Fruit fly (Drosophila melanogaster) whole organism, embryonic: Measurements from ENCODE around the gene CG44000.

Source experiments
- CG10274 ChIP-seq: fragments of 200-800 bp; sonication (Bioruptor generic); optimal IDR thresholded peaks from 3 replicates; lab custom pipeline; 2017; ENCODE audit warnings: missing biosample characterization, mild to moderate bottlenecking, missing genetic modification characterization
- CG11398 ChIP-seq: fragments of 200-800 bp; sonication (Bioruptor generic); optimal IDR thresholded peaks from 2 replicates; lab custom pipeline; 2016; ENCODE audit warnings: missing biosample characterization, missing genetic modification characterization
- CG13894 ChIP-seq: fragments of 200-800 bp; sonication (Bioruptor generic); optimal IDR thresholded peaks from 3 replicates; lab custom pipeline; 2018; ENCODE audit warnings: missing biosample characterization, mild to moderate bottlenecking, missing genetic modification characterization, moderate library complexity
- CG15269 ChIP-seq: fragments of 200-800 bp; sonication (Bioruptor generic); optimal IDR thresholded peaks from 2 replicates; lab custom pipeline; 2018; ENCODE audit warnings: missing biosample characterization, mild to moderate bottlenecking, missing genetic modification characterization, moderate library complexity
- CG1529 ChIP-seq: fragments of 200-800 bp; sonication (Bioruptor generic); optimal IDR thresholded peaks from 3 replicates; lab custom pipeline; 2018; ENCODE audit warnings: missing biosample characterization, missing genetic modification characterization
- CG15601 ChIP-seq: fragments of 200-800 bp; sonication (Bioruptor generic); optimal IDR thresholded peaks from 3 replicates; lab custom pipeline; 2019; ENCODE audit warnings: missing biosample characterization, mild to moderate bottlenecking, missing genetic modification characterization, moderate library complexity
- CG17829 ChIP-seq: fragments of 200-800 bp; optimal IDR thresholded peaks from 2 replicates; lab custom pipeline; 2019; ENCODE audit warnings: missing biosample characterization, mild to moderate bottlenecking, missing genetic modification characterization, moderate library complexity
- CG1832 ChIP-seq: fragments of 200-800 bp; sonication (Bioruptor generic); optimal IDR thresholded peaks from 2 replicates; lab custom pipeline; 2017; ENCODE audit warnings: missing biosample characterization, mild to moderate bottlenecking, missing genetic modification characterization, inconsistent platforms
- CG18764 ChIP-seq: fragments of 200-800 bp; sonication (Bioruptor generic); optimal IDR thresholded peaks from 3 replicates; lab custom pipeline; 2016; ENCODE audit warnings: missing biosample characterization, missing genetic modification characterization
- CG2120 ChIP-seq: fragments of 200-800 bp; sonication (Bioruptor generic); optimal IDR thresholded peaks from 3 replicates; lab custom pipeline; 2016; ENCODE audit warnings: missing biosample characterization, missing genetic modification characterization
- CG31441 ChIP-seq: fragments of 200-800 bp; sonication (Bioruptor generic); IDR thresholded peaks from 2 replicates; pipeline ENCODE4 v1.3.6; 2022; ENCODE audit warnings: missing biosample characterization, missing genetic modification characterization
- CG33557 ChIP-seq: fragments of 200-800 bp; sonication (Bioruptor generic); optimal IDR thresholded peaks from 2 replicates; lab custom pipeline; 2019; ENCODE audit warnings: missing biosample characterization, mild to moderate bottlenecking, missing genetic modification characterization, moderate library complexity
- CG34422 ChIP-seq: fragments of 200-800 bp; sonication (Bioruptor generic); IDR thresholded peaks from 3 replicates; pipeline ENCODE4 v1.3.6; 2022; ENCODE audit warnings: missing biosample characterization, missing genetic modification characterization
- CG43689 ChIP-seq: fragments of 200-800 bp; sonication (Bioruptor generic); IDR thresholded peaks from 2 replicates; pipeline ENCODE4 v1.3.6; 2022; ENCODE audit warnings: missing biosample characterization, missing genetic modification characterization
- CG4617 ChIP-seq: fragments of 200-800 bp; sonication (Bioruptor generic); optimal IDR thresholded peaks from 3 replicates; lab custom pipeline; 2016; ENCODE audit warnings: missing biosample characterization, missing genetic modification characterization, borderline replicate concordance
- CG6254 ChIP-seq: fragments of 200-800 bp; sonication (Bioruptor generic); optimal IDR thresholded peaks from 3 replicates; lab custom pipeline; 2017; ENCODE audit warnings: mild to moderate bottlenecking, missing biosample characterization, missing genetic modification reagents, missing genetic modification characterization
- CG7987 ChIP-seq: fragments of 200-800 bp; sonication (Bioruptor generic); optimal IDR thresholded peaks from 2 replicates; lab custom pipeline; 2018; ENCODE audit warnings: missing biosample characterization, mild to moderate bottlenecking, missing genetic modification characterization, moderate library complexity
- CG8765 ChIP-seq: fragments of 200-800 bp; sonication (Bioruptor generic); IDR thresholded peaks from 2 replicates; pipeline ENCODE4 v1.3.6; 2022; ENCODE audit warnings: missing biosample characterization, missing genetic modification characterization
- CG8924 ChIP-seq: fragments of 200-800 bp; optimal IDR thresholded peaks from 3 replicates; lab custom pipeline; 2019; ENCODE audit warnings: missing biosample characterization, mild to moderate bottlenecking, missing genetic modification characterization, moderate library complexity
- Camta ChIP-seq: fragments of 200-800 bp; sonication (Bioruptor generic); optimal IDR thresholded peaks from 2 replicates; lab custom pipeline; 2016; ENCODE audit warnings: missing biosample characterization, missing genetic modification characterization
- E2f2 ChIP-seq: fragments of 200-800 bp; sonication (Bioruptor generic); IDR thresholded peaks from 2 replicates; pipeline ENCODE4 v1.3.6; 2022; ENCODE audit warnings: missing biosample characterization, missing genetic modification characterization
- HLH54F ChIP-seq: fragments of 200-800 bp; sonication (Bioruptor generic); optimal IDR thresholded peaks from 3 replicates; lab custom pipeline; 2016; ENCODE audit warnings: missing biosample characterization, missing genetic modification characterization
- Hr78 ChIP-seq, 2 experiments: fragments of 200-800 bp in 1 of 2; fragments of >200 bp in 1 of 2; sonication (Bioruptor generic) in 1 of 2; optimal IDR thresholded peaks; 2 replicates each; lab custom pipeline; 2017 to 2019; ENCODE audit warnings: missing biosample characterization in 2 of 2, missing genetic modification characterization in 2 of 2, mild to moderate bottlenecking in 1 of 2, moderate library complexity in 1 of 2
- Jarid2 ChIP-seq: fragments of 200-800 bp; sonication (Bioruptor generic); optimal IDR thresholded peaks from 3 replicates; lab custom pipeline; 2017; ENCODE audit warnings: mild to moderate bottlenecking, missing biosample characterization, missing genetic modification reagents, missing genetic modification characterization
- Mrtf ChIP-seq: fragments of 200-800 bp; sonication (Bioruptor generic); IDR thresholded peaks from 3 replicates; pipeline ENCODE4 v1.3.6; 2022; ENCODE audit warnings: missing biosample characterization, missing genetic modification characterization
- NC2β ChIP-seq: fragments of 200-800 bp; sonication (Bioruptor generic); optimal IDR thresholded peaks from 2 replicates; lab custom pipeline; 2016; ENCODE audit warnings: missing biosample characterization, missing genetic modification characterization
- NFAT ChIP-seq: fragments of 200-800 bp; sonication (Bioruptor generic); IDR thresholded peaks from 2 replicates; pipeline ENCODE4 v1.3.6; 2022; ENCODE audit warnings: missing biosample characterization, missing genetic modification characterization
- Optix ChIP-seq: fragments of 200-800 bp; sonication (Bioruptor generic); IDR thresholded peaks from 3 replicates; pipeline ENCODE4 v1.3.6; 2022; ENCODE audit warnings: missing biosample characterization, missing genetic modification characterization
- Rfx ChIP-seq: fragments of 200-800 bp; sonication (Bioruptor generic); IDR thresholded peaks from 2 replicates; pipeline ENCODE4 v1.3.6; 2022; ENCODE audit warnings: missing biosample characterization, missing genetic modification characterization
- Six4 ChIP-seq: fragments of 200-800 bp; sonication (Bioruptor generic); optimal IDR thresholded peaks from 2 replicates; lab custom pipeline; 2016; ENCODE audit warnings: missing biosample characterization, missing genetic modification characterization
- TFAM ChIP-seq: fragments of 200-800 bp; sonication (Bioruptor generic); optimal IDR thresholded peaks from 2 replicates; lab custom pipeline; 2017; ENCODE audit warnings: missing biosample characterization, missing genetic modification characterization, inconsistent platforms
- bbx ChIP-seq: fragments of 200-800 bp; sonication (Bioruptor generic); IDR thresholded peaks from 2 replicates; pipeline ENCODE4 v1.3.6; 2022; ENCODE audit warnings: missing biosample characterization, missing genetic modification characterization; ENCODE audit not compliant: partially characterized antibody
- bcd ChIP-seq: fragments of 200-800 bp; sonication (Bioruptor generic); optimal IDR thresholded peaks from 2 replicates; lab custom pipeline; 2017; ENCODE audit warnings: missing biosample characterization, mild to moderate bottlenecking, missing genetic modification characterization
- bowl ChIP-seq: fragments of 200-800 bp; sonication (Bioruptor generic); IDR thresholded peaks from 2 replicates; pipeline ENCODE4 v1.3.6; 2022; ENCODE audit warnings: missing biosample characterization, missing genetic modification characterization
- cg ChIP-seq: fragments of 200-800 bp; sonication (Bioruptor generic); optimal IDR thresholded peaks from 3 replicates; lab custom pipeline; 2019; ENCODE audit warnings: missing biosample characterization, mild to moderate bottlenecking, missing genetic modification characterization, moderate library complexity
- chm ChIP-seq: fragments of 200-800 bp; sonication (Bioruptor generic); IDR thresholded peaks from 2 replicates; pipeline ENCODE4 v1.3.6; 2022; ENCODE audit warnings: missing biosample characterization, missing genetic modification characterization
- chn ChIP-seq: fragments of 200-800 bp; sonication (Bioruptor generic); optimal IDR thresholded peaks from 2 replicates; lab custom pipeline; 2016; ENCODE audit warnings: missing biosample characterization, missing genetic modification characterization
- ci ChIP-seq: fragments of 200-800 bp; sonication (Bioruptor generic); IDR thresholded peaks from 3 replicates; pipeline ENCODE4 v1.3.6; 2022; ENCODE audit warnings: missing biosample characterization, missing genetic modification characterization
- exex ChIP-seq: fragments of 200-800 bp; sonication (Bioruptor generic); optimal IDR thresholded peaks from 4 replicates; lab custom pipeline; 2018; ENCODE audit warnings: missing biosample characterization, mild to moderate bottlenecking, missing genetic modification characterization, moderate library complexity
- gsb-n ChIP-seq: fragments of 200-800 bp; sonication (Bioruptor generic); optimal IDR thresholded peaks from 3 replicates; lab custom pipeline; 2018; ENCODE audit warnings: missing biosample characterization, mild to moderate bottlenecking, missing genetic modification characterization
- jumu ChIP-seq: fragments of 200-800 bp; sonication (Bioruptor generic); optimal IDR thresholded peaks from 3 replicates; lab custom pipeline; 2016; ENCODE audit warnings: missing biosample characterization, missing genetic modification characterization
- mam ChIP-seq: fragments of 200-800 bp; sonication (Bioruptor generic); optimal IDR thresholded peaks from 3 replicates; lab custom pipeline; 2016; ENCODE audit warnings: missing biosample characterization, missing genetic modification characterization
- pzg ChIP-seq: fragments of 200-800 bp; sonication (Bioruptor generic); optimal IDR thresholded peaks from 3 replicates; lab custom pipeline; 2018; ENCODE audit warnings: missing biosample characterization, mild to moderate bottlenecking, missing genetic modification characterization, moderate library complexity
- rib ChIP-seq: fragments of 200-800 bp; sonication (Bioruptor generic); IDR thresholded peaks from 2 replicates; pipeline ENCODE4 v1.3.6; 2022; ENCODE audit warnings: missing biosample characterization, missing genetic modification characterization
- row ChIP-seq: fragments of 200-800 bp; sonication (Bioruptor generic); IDR thresholded peaks from 3 replicates; pipeline ENCODE4 v1.3.6; 2022; ENCODE audit warnings: missing biosample characterization, missing genetic modification characterization
- sc ChIP-seq, 3 experiments: fragments of >200 bp in 2 of 3; fragments of 200-800 bp in 1 of 3; sonication (Bioruptor generic) in 1 of 3; optimal IDR thresholded peaks; 2 replicates in 2 of 3; 3 replicates in 1 of 3; lab custom pipeline; 2017; ENCODE audit warnings: mild to moderate bottlenecking in 1 of 3, missing biosample characterization in 1 of 3, missing genetic modification characterization in 1 of 3, missing genetic modification reagents in 1 of 3
- slp2 ChIP-seq: fragments of 200-800 bp; sonication (Bioruptor generic); optimal IDR thresholded peaks from 2 replicates; lab custom pipeline; 2016; ENCODE audit warnings: missing biosample characterization, missing genetic modification characterization
- stwl ChIP-seq: fragments of 200-800 bp; sonication (Bioruptor generic); optimal IDR thresholded peaks from 3 replicates; lab custom pipeline; 2018; ENCODE audit warnings: missing biosample characterization, mild to moderate bottlenecking, missing genetic modification characterization, moderate library complexity
- trem ChIP-seq: fragments of 200-800 bp; optimal IDR thresholded peaks from 3 replicates; lab custom pipeline; 2019; ENCODE audit warnings: missing biosample characterization, mild to moderate bottlenecking, missing genetic modification characterization, moderate library complexity
- twi ChIP-seq: fragments of 200-800 bp; optimal IDR thresholded peaks from 2 replicates; lab custom pipeline; 2019; ENCODE audit warnings: missing biosample characterization, mild to moderate bottlenecking, missing genetic modification characterization, moderate library complexity
- vfl ChIP-seq: fragments of 200-800 bp; sonication (Bioruptor generic); optimal IDR thresholded peaks from 2 replicates; lab custom pipeline; 2016; ENCODE audit warnings: missing biosample characterization, missing genetic modification characterization

Gene CG44000

dm6 chr2L:5043043-5043442 is at the start of gene CG44000, which contains the start of the genes CG33995 and CG44001 (continued):
- TF ChIP-seq stwl (peak; percentile 94), pzg (GFP tag; lab: Kevin White, UChicago) (peak; percentile 97), Jarid2 (GFP tag; lab: Kevin White, UChicago) (peak; percentile 2), NFAT (peak; percentile 71), Hr78 (GFP tag; optimal IDR thresholded peaks at IDR 0.05; lab: Kevin White, UChicago) (no peak), CG17829 (tag; lab: Kevin White, UChicago) (peak; percentile 59), NC2β (peak; percentile 76), CG1832 (GFP tag; lab: Kevin White, UChicago) (no peak), Mrtf (no peak), sc (optimal IDR thresholded peaks at IDR 0.05; lab: Kevin White, UChicago) (no peak), sc (GFP tag; optimal IDR thresholded peaks at IDR 0.05; lab: Kevin White, UChicago) (no peak), CG6254 (GFP tag; lab: Kevin White, UChicago) (no peak), rib (peak; percentile 77), vfl (peak; percentile 44), CG31441 (no peak; the same call in 1 of the 2 replicates), Optix (GFP tag; lab: Robert Waterston, UW) (no peak), trem (tag; lab: Kevin White, UChicago) (peak; percentile 45), TFAM (no peak), CG11398 (GFP tag; lab: Kevin White, UChicago) (no peak), CG4617 (GFP tag; lab: Kevin White, UChicago) (peak; percentile 98), HLH54F (GFP tag; lab: Kevin White, UChicago) (peak; percentile 54), CG43689 (GFP tag; lab: Robert Waterston, UW) (no peak), cg (GFP tag; lab: Kevin White, UChicago) (no peak), CG1529 (GFP tag; lab: Kevin White, UChicago) (no peak), row (GFP tag; lab: Robert Waterston, UW) (peak; percentile 39; the same call in 2 of the 3 replicates), CG34422 (GFP tag; lab: Robert Waterston, UW) (peak; percentile 66; the same call in 2 of the 3 replicates), CG10274 (GFP tag; lab: Kevin White, UChicago) (no peak), chm (GFP tag; lab: Robert Waterston, UW) (peak; percentile 57), bbx (GFP tag; lab: Robert Waterston, UW) (peak; percentile 10), chn (GFP tag; lab: Kevin White, UChicago) (peak; percentile 63), Camta (GFP tag; lab: Kevin White, UChicago) (peak; percentile 41), CG33557 (GFP tag; lab: Kevin White, UChicago) (peak; percentile 14), exex (no peak), gsb-n (tag; lab: Kevin White, UChicago) (peak; percentile 16), CG2120 (GFP tag; lab: Kevin White, UChicago) (peak; percentile 78), twi (tag; lab: Kevin White, UChicago) (peak; percentile 22), E2f2 (peak; percentile 74), mam (GFP tag; lab: Kevin White, UChicago) (peak; percentile 51), CG13894 (tag; lab: Kevin White, UChicago) (peak; percentile 34), Six4 (no peak), CG18764 (GFP tag; lab: Kevin White, UChicago) (peak; percentile 59), bowl (no peak), CG15269 (peak; percentile 17), slp2 (peak; percentile 26), CG8924 (tag; lab: Kevin White, UChicago) (peak; percentile 65), Rfx (GFP tag; lab: Robert Waterston, UW) (peak; percentile 72), CG8765 (GFP tag; lab: Robert Waterston, UW) (no peak), bcd (GFP tag; lab: Kevin White, UChicago) (peak; percentile 45), jumu (GFP tag; lab: Kevin White, UChicago) (peak; percentile 65), ci (GFP tag; lab: Robert Waterston, UW) (peak; percentile 70), CG7987 (GFP tag; lab: Kevin White, UChicago) (peak; percentile 61), CG15601 (tag; lab: Kevin White, UChicago) (peak; percentile 50)
